Fruit fly (Drosophila melanogaster) whole organism, adult: ENCODE data around the gene CG1789.

ENCODE experiments used
- CG11617 ChIP-seq: fragments of 200-800 bp; sonication (Bioruptor generic); optimal IDR thresholded peaks from 2 replicates; lab custom pipeline; 2017; ENCODE audit warnings: mild to moderate bottlenecking, missing biosample characterization, missing genetic modification reagents, missing genetic modification characterization
- CG12768 ChIP-seq: fragments of 200-800 bp; sonication (Bioruptor generic); optimal IDR thresholded peaks from 2 replicates; lab custom pipeline; 2017; ENCODE audit warnings: missing biosample characterization, missing genetic modification characterization, mild to moderate bottlenecking, moderate library complexity, missing genetic modification reagents
- CG14711 ChIP-seq: fragments of 200-800 bp; sonication (Bioruptor generic); optimal IDR thresholded peaks from 2 replicates; lab custom pipeline; 2018; ENCODE audit warnings: missing biosample characterization, mild to moderate bottlenecking, missing genetic modification characterization, moderate library complexity
- CG1620 ChIP-seq: fragments of 200-800 bp; sonication (Bioruptor generic); optimal IDR thresholded peaks from 2 replicates; lab custom pipeline; 2016; ENCODE audit warnings: missing biosample characterization, missing genetic modification characterization
- CG33017 ChIP-seq: fragments of 200-800 bp; sonication (Bioruptor generic); optimal IDR thresholded peaks from 2 replicates; lab custom pipeline; 2018; ENCODE audit warnings: missing biosample characterization, mild to moderate bottlenecking, missing genetic modification characterization, moderate library complexity
- CG5204 ChIP-seq: fragments of 200-800 bp; sonication (Bioruptor generic); optimal IDR thresholded peaks from 2 replicates; lab custom pipeline; 2016; ENCODE audit warnings: missing biosample characterization, missing genetic modification characterization
- CG7045 ChIP-seq: fragments of 200-800 bp; sonication (Bioruptor generic); optimal IDR thresholded peaks from 2 replicates; lab custom pipeline; 2017; ENCODE audit warnings: missing biosample characterization, mild to moderate bottlenecking, missing genetic modification characterization
- CG7101 ChIP-seq: fragments of 200-800 bp; sonication (Bioruptor generic); optimal IDR thresholded peaks from 2 replicates; lab custom pipeline; 2018; ENCODE audit warnings: missing biosample characterization, mild to moderate bottlenecking, missing genetic modification characterization, moderate library complexity
- Clk ChIP-seq: fragments of 200-800 bp; sonication (Bioruptor generic); optimal IDR thresholded peaks from 2 replicates; lab custom pipeline; 2017; ENCODE audit warnings: missing biosample characterization, missing genetic modification characterization
- Crg-1 ChIP-seq: fragments of 200-800 bp; sonication (Bioruptor generic); optimal IDR thresholded peaks from 2 replicates; lab custom pipeline; 2016; ENCODE audit warnings: missing biosample characterization, missing genetic modification characterization
- Hr96 ChIP-seq: fragments of 200-800 bp; sonication (Bioruptor generic); optimal IDR thresholded peaks from 2 replicates; lab custom pipeline; 2016; ENCODE audit warnings: missing biosample characterization, missing genetic modification characterization
- Mnt ChIP-seq: fragments of 200-800 bp; sonication (Bioruptor generic); optimal IDR thresholded peaks from 2 replicates; lab custom pipeline; 2016; ENCODE audit warnings: missing biosample characterization, mild to moderate bottlenecking, missing genetic modification characterization
- bab1 ChIP-seq: fragments of 200-800 bp; sonication (Bioruptor generic); optimal IDR thresholded peaks from 3 replicates; lab custom pipeline; 2019; ENCODE audit warnings: missing biosample characterization, mild to moderate bottlenecking, missing genetic modification characterization, moderate library complexity
- cic ChIP-seq: fragments of 200-800 bp; sonication (Bioruptor generic); optimal IDR thresholded peaks from 2 replicates; lab custom pipeline; 2017; ENCODE audit warnings: missing biosample characterization, mild to moderate bottlenecking, missing genetic modification characterization, moderate library complexity
- cnc ChIP-seq, 2 experiments: fragments of >200 bp; optimal IDR thresholded peaks; 2 replicates each; lab custom pipeline; 2017
- kay ChIP-seq: fragments of 200-800 bp; sonication (Bioruptor generic); peaks from one replicate; lab custom pipeline; 2016; ENCODE audit warnings: missing biosample characterization, missing genetic modification characterization, borderline replicate concordance
- ovo ChIP-seq: fragments of 200-800 bp; sonication (Bioruptor generic); optimal IDR thresholded peaks from 2 replicates; lab custom pipeline; 2016; ENCODE audit warnings: missing biosample characterization, missing genetic modification characterization
- pad ChIP-seq: fragments of 200-800 bp; sonication (Bioruptor generic); optimal IDR thresholded peaks from 3 replicates; lab custom pipeline; 2017; ENCODE audit warnings: missing biosample characterization, missing genetic modification characterization, mild to moderate bottlenecking, moderate library complexity, missing genetic modification reagents
- tj ChIP-seq: fragments of 200-800 bp; sonication (Bioruptor generic); optimal IDR thresholded peaks from 3 replicates; lab custom pipeline; 2017; ENCODE audit warnings: missing biosample characterization, mild to moderate bottlenecking, missing genetic modification characterization, moderate library complexity
- toe ChIP-seq: fragments of 200-800 bp; sonication (Bioruptor generic); optimal IDR thresholded peaks from 2 replicates; lab custom pipeline; 2016; ENCODE audit warnings: missing biosample characterization, missing genetic modification characterization

The CG1789 gene

DNA sequence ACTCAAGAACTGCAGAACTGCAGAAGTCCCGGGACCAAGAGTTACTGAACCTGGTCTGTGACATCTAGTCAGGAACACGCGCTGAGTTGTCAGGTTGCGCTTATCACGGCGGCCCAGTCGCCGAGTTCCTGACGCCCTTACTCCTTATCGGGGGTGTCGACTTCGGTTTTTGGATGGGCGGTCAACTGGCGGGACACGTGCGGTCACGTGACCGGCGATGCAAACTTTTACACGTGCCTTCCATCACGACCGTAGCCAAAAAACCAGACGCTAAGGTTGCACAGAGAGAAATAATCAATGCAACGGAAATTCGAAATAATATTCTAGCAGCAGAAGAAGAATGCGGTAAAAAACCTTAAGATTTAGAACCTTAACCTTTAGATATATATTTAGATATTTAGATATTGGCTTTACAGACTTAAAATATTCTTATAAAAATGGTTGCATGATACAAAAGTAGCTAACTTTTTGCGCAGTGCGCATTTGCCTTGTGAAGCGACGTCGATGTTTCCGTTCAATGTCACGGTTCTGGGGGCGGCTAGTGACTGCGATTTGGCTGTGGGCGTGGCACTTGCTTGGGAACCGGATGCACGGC lies 3.2 kb downstream of the CG1789 start:
- TF ChIP-seq CG11617 (GFP tag; lab: Kevin White, UChicago) (no peak), CG1620 (GFP tag; lab: Kevin White, UChicago) (no peak), CG5204 (GFP tag; lab: Kevin White, UChicago) (no peak), Crg-1 (GFP tag; lab: Kevin White, UChicago) (no peak), toe (no peak), cic (GFP tag; lab: Kevin White, UChicago) (no peak), ovo (no peak), tj (no peak), CG7101 (tag; lab: Kevin White, UChicago) (no peak), CG7045 (GFP tag; lab: Kevin White, UChicago) (no peak), pad (no peak), kay (GFP tag; lab: Kevin White, UChicago) (no peak), CG14711 (no peak), bab1 (no peak), Hr96 (GFP tag; lab: Kevin White, UChicago) (no peak), CG12768 (GFP tag; lab: Kevin White, UChicago) (no peak), CG33017 (tag; lab: Kevin White, UChicago) (no peak), Mnt (no peak), cnc (optimal IDR thresholded peaks at IDR 0.05; lab: Kevin White, UChicago) (no peak)

DNA sequence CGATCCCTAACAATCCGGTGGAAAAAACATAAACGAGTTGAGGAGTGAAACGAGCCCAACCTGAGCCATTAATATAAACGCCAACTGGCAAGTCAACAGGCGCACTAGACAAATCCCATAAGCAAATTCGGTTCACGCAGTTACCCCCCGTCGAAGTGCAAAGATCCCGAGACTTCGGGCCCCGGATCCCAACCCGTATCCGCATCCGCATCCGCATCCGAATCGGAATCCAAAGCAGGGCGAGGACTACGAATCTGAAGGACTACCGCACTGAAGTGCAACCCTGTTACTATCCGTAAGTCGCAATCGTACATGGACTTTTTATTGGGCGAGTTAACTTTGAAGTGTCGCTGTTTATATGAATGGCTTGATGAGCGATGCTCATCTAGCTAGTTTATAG lies 4.5 kb downstream of the CG1789 start:
- TF ChIP-seq CG11617 (GFP tag; lab: Kevin White, UChicago), result no peak
- TF ChIP-seq tj, result no peak
- no peak for TF ChIP-seq Crg-1 (GFP tag; lab: Kevin White, UChicago)
- no peak for TF ChIP-seq bab1
- no peak for TF ChIP-seq ovo
- no peak for TF ChIP-seq Clk (GFP tag; lab: Kevin White, UChicago)
- no peak for TF ChIP-seq Mnt
- no peak for TF ChIP-seq CG7045 (GFP tag; lab: Kevin White, UChicago)
- no peak for TF ChIP-seq toe
- TF ChIP-seq CG14711, result no peak
- no peak for TF ChIP-seq cnc (optimal IDR thresholded peaks at IDR 0.05; lab: Kevin White, UChicago)
- TF ChIP-seq kay (GFP tag; lab: Kevin White, UChicago), result no peak
- no peak for TF ChIP-seq CG1620 (GFP tag; lab: Kevin White, UChicago)
- no peak for TF ChIP-seq Hr96 (GFP tag; lab: Kevin White, UChicago)

DNA sequence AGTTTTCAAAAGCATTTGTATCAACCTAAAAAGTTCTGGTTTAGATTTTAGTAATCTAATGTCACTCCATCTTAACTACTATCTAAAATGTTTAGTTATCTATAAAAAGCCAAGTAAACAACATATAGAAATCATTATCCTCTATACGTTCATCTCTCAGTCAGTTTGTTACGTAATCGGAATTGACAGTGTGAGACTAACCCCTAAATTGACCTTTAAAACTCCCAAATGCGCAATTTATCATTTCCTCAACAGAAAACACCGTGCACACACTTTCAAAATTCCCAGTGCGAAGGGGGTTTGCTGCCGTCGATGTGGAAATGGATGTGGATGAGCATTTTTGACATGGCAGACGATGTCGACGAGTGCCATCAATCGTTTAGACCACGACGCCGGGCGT lies 4.9 kb downstream of the CG1789 start:
- no peak for TF ChIP-seq CG5204 (GFP tag; lab: Kevin White, UChicago)
- TF ChIP-seq tj, result no peak
- TF ChIP-seq Crg-1 (GFP tag; lab: Kevin White, UChicago), result no peak
- TF ChIP-seq CG11617 (GFP tag; lab: Kevin White, UChicago), result no peak

DNA sequence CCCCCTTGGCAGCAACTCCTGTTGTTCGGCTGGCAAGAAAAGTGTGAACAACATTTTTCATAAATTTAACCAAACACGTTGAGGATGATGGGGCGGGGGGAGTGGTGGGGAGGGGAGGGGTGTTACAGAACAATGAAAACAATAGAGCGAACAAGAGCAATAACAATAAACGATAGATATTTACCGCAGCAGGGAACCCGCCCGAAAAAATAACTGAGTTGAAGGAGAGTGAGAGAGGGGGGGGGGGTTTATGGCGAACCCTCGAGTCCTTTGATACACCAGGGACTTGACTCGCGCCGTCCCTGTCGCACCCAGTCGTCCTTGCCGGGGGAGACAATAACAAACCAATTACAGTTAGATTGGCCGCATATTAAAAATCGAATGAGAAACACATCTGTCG lies 6.5 kb downstream of the CG1789 start:
- no peak for TF ChIP-seq CG1620 (GFP tag; lab: Kevin White, UChicago)
- TF ChIP-seq kay (GFP tag; lab: Kevin White, UChicago), result no peak
- TF ChIP-seq bab1, result no peak
- no peak for TF ChIP-seq Hr96 (GFP tag; lab: Kevin White, UChicago)
- no peak for TF ChIP-seq CG33017 (tag; lab: Kevin White, UChicago)
- no peak for TF ChIP-seq CG14711
- no peak for TF ChIP-seq Crg-1 (GFP tag; lab: Kevin White, UChicago)
- no peak for TF ChIP-seq tj
- no peak for TF ChIP-seq CG12768 (GFP tag; lab: Kevin White, UChicago)
- no peak for TF ChIP-seq cnc (optimal IDR thresholded peaks at IDR 0.05; lab: Kevin White, UChicago)
- no peak for TF ChIP-seq cic (GFP tag; lab: Kevin White, UChicago)
- TF ChIP-seq CG7045 (GFP tag; lab: Kevin White, UChicago), result no peak
- no peak for TF ChIP-seq CG11617 (GFP tag; lab: Kevin White, UChicago)
- TF ChIP-seq Mnt, result no peak
- no peak for TF ChIP-seq CG7101 (tag; lab: Kevin White, UChicago)

DNA sequence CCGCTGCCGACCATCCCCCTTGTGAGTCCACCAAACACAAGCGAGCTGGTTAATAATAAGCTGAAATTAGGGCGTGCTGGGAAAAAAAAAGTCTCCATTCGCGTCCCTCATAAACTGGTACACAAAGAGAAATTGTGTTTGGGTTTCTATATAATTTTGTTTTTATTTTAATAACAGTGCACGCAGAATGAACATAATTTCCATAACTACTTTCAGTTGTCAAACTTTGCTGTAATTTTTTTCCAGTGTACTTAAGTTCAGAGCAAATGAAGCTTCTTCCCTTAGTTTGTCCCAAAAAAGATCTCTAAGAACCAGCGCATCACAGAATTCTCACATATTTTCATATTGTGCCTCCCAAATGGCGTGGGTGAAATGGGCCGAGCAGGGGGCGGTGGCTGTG lies 7.7 kb downstream of the CG1789 start:
- TF ChIP-seq Crg-1 (GFP tag; lab: Kevin White, UChicago), result no peak
- no peak for TF ChIP-seq toe
- no peak for TF ChIP-seq kay (GFP tag; lab: Kevin White, UChicago)
- no peak for TF ChIP-seq Mnt
- TF ChIP-seq tj, result no peak
- no peak for TF ChIP-seq CG33017 (tag; lab: Kevin White, UChicago)
- TF ChIP-seq Hr96 (GFP tag; lab: Kevin White, UChicago), result no peak
- TF ChIP-seq CG5204 (GFP tag; lab: Kevin White, UChicago), result no peak
- TF ChIP-seq ovo, result no peak
- no peak for TF ChIP-seq Clk (GFP tag; lab: Kevin White, UChicago)
- TF ChIP-seq bab1, result no peak
- TF ChIP-seq CG14711, result no peak
- TF ChIP-seq cnc (optimal IDR thresholded peaks at IDR 0.05; lab: Kevin White, UChicago), result no peak
- TF ChIP-seq CG7045 (GFP tag; lab: Kevin White, UChicago), result no peak
- no peak for TF ChIP-seq CG7101 (tag; lab: Kevin White, UChicago)
- no peak for TF ChIP-seq CG1620 (GFP tag; lab: Kevin White, UChicago)
- no peak for TF ChIP-seq pad

DNA sequence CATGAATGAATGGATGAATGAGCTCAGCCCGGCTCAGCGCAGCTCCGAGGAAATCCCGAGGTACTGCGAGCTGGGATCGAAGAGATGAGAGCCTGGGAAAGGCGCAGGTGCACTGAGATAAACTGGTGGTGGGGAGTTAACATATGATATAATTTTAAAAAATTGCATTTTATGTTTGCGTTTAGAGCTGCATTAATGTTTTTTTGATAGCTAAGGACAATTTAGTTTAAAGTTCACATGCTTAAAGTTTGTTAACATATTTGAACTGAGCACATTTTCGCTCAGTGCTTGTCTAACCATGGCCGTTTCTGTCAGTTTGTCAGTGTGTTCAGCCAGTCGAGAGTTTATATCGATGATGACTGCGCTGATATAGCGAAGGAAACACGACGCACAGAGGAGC lies 10.0 kb downstream of the CG1789 start:
- TF ChIP-seq Mnt (no peak), Clk (GFP tag; lab: Kevin White, UChicago) (no peak), tj (no peak), CG1620 (GFP tag; lab: Kevin White, UChicago) (no peak), CG7045 (GFP tag; lab: Kevin White, UChicago) (no peak), CG11617 (GFP tag; lab: Kevin White, UChicago) (no peak), CG5204 (GFP tag; lab: Kevin White, UChicago) (no peak), kay (GFP tag; lab: Kevin White, UChicago) (no peak), cic (GFP tag; lab: Kevin White, UChicago) (no peak), cnc (optimal IDR thresholded peaks at IDR 0.05; lab: Kevin White, UChicago) (no peak), bab1 (no peak), pad (no peak), CG14711 (no peak), toe (no peak), ovo (no peak), CG12768 (GFP tag; lab: Kevin White, UChicago) (no peak), Hr96 (GFP tag; lab: Kevin White, UChicago) (no peak), CG7101 (tag; lab: Kevin White, UChicago) (no peak), CG33017 (tag; lab: Kevin White, UChicago) (no peak)
